Worm (Caenorhabditis elegans): ENCODE data around the gene H03G16.5.

Gene H03G16.5

DNA sequence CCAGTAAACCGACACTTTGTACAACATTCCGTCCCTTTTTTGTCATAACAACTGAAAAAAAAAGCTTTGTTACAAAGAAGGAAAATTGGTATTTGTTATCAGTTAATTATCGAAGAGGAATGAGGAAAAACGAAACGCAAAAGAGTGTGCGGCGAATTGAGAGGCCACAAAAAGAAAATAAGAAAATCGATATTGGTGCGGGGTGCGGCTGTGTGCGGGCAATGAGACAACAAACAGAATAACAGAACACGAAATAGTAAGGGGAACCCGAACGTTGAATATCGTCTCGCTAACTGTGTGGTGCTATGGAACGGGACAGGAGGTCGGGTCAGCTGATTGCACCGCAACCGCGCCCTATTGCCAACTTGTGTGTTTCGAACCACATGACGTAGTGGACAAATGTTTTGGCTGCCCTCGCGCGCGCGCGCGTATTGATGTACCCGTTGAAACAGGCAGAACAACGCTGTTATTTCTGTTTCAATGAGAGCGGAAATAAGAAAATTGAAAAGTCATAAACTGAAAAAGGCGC is 16.0 kb downstream of the H03G16.5 start, which contains the start of gene C18B12.4:
C18B12.4 (minus strand) TSS at position 51 of the 529 bp plus-strand sequence.
- TF ChIP-seq unc-55 (GFP tag; optimal IDR thresholded peaks at IDR 0.05), result peak; percentile 80
- peak; percentile 68 for TF ChIP-seq tbx-2 (tag; optimal IDR thresholded peaks at IDR 0.05)
- TF ChIP-seq ceh-22 (tag; optimal IDR thresholded peaks at IDR 0.05), result no peak
- no peak for TF ChIP-seq Y22D7AL.16 (tag; optimal IDR thresholded peaks at IDR 0.05)
- TF ChIP-seq ceh-14 (tag; optimal IDR thresholded peaks at IDR 0.05), result peak; percentile 33
- TF ChIP-seq ceh-30 (tag; optimal IDR thresholded peaks at IDR 0.05), result peak; percentile 61
- TF ChIP-seq ceh-34 (tag; optimal IDR thresholded peaks at IDR 0.05), result peak; percentile 78
- no peak for TF ChIP-seq nhr-232 (tag; optimal IDR thresholded peaks at IDR 0.05)
- TF ChIP-seq elt-2 (tag; optimal IDR thresholded peaks at IDR 0.05), result peak; percentile 30
- TF ChIP-seq pax-1 (tag; optimal IDR thresholded peaks at IDR 0.05), result no peak
- TF ChIP-seq eyg-1 (tag; optimal IDR thresholded peaks at IDR 0.05), result peak; percentile 19
- TF ChIP-seq rnt-1 (tag; optimal IDR thresholded peaks at IDR 0.05), result peak; percentile 79
- TF ChIP-seq ceh-48 (tag; optimal IDR thresholded peaks at IDR 0.05), result peak; percentile 50
- TF ChIP-seq hlh-6 (tag; optimal IDR thresholded peaks at IDR 0.05), result no peak
- TF ChIP-seq sox-2 (GFP tag; IDR thresholded peaks at IDR 0.05), result peak; percentile 6; the same call in 1 of the 2 replicates
- TF ChIP-seq nfya-1 (tag; optimal IDR thresholded peaks at IDR 0.05), result peak; percentile 72
- peak; percentile 88 for TF ChIP-seq sdc-2 (tag; optimal IDR thresholded peaks at IDR 0.05)
- TF ChIP-seq F13H6.1 (tag; optimal IDR thresholded peaks at IDR 0.05), result peak; percentile 30
- no peak for TF ChIP-seq gmeb-2 (tag; optimal IDR thresholded peaks at IDR 0.05)
- no peak for TF ChIP-seq C38D4.7 (GFP tag; optimal IDR thresholded peaks at IDR 0.05)
- TF ChIP-seq ceh-18 (tag; optimal IDR thresholded peaks at IDR 0.05), result peak; percentile 83
- TF ChIP-seq lin-11 (tag; optimal IDR thresholded peaks at IDR 0.05), result no peak
- peak; percentile 36 for TF ChIP-seq ets-4 (tag; optimal IDR thresholded peaks at IDR 0.05)
- peak; percentile 8 for TF ChIP-seq lim-6 (tag; optimal IDR thresholded peaks at IDR 0.05)
- peak; percentile 9 for TF ChIP-seq ztf-16 (tag; optimal IDR thresholded peaks at IDR 0.05)
- peak; percentile 65 for TF ChIP-seq ceh-2 (tag; optimal IDR thresholded peaks at IDR 0.05)
- peak; percentile 99 for TF ChIP-seq hlh-30 (tag; optimal IDR thresholded peaks at IDR 0.05; ENCODE audit: insufficient read depth)
- peak; percentile 6 for TF ChIP-seq C08G9.2 (tag; optimal IDR thresholded peaks at IDR 0.05)
- peak; percentile 3 for TF ChIP-seq ceh-19 (GFP tag; optimal IDR thresholded peaks at IDR 0.05)
- TF ChIP-seq pros-1 (tag; optimal IDR thresholded peaks at IDR 0.05), result peak; percentile 71
- TF ChIP-seq ref-2 (tag; optimal IDR thresholded peaks at IDR 0.05), result peak; percentile 76
- TF ChIP-seq ceh-45 (GFP tag; IDR thresholded peaks at IDR 0.05), result no peak
- TF ChIP-seq ceh-31 (tag; optimal IDR thresholded peaks at IDR 0.05), result peak; percentile 84
- peak; percentile 57 for TF ChIP-seq pat-9 (tag; optimal IDR thresholded peaks at IDR 0.05)
- TF ChIP-seq hlh-8 (tag; optimal IDR thresholded peaks at IDR 0.05), result peak; percentile 49
- TF ChIP-seq fkh-6 (tag; optimal IDR thresholded peaks at IDR 0.05), result no peak
- peak; percentile 3 for TF ChIP-seq dve-1 (tag; optimal IDR thresholded peaks at IDR 0.05)

DNA sequence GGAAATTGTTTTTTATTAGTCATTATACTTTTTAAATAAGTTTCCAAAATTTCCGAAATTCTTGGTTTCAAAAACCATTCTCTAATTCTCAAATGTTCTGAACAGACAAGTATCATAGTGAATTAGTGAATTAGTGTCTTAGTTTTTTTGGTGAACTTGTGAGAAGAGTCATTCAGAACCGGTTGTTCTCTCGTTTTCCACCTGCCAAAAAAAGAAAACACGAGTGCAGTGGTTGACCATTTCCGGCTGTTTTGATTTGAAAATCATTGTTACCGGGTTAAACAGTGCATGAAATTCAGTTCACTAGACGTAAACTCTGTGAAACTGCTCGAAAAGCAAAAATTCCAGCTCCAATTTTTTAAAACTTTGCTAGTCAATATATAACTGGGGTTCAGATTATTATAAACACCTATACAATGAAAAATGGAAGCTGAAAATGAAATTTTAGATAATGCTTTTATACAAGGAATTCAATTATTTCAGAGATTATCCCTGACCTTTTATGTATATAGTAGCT is 16.9 kb downstream of the H03G16.5 start:
- TF ChIP-seq pag-3 (tag; optimal IDR thresholded peaks at IDR 0.05; ENCODE audit: borderline replicate concordance) (no peak), elt-2 (tag; optimal IDR thresholded peaks at IDR 0.05) (no peak), unc-3 (GFP tag; conservative IDR thresholded peaks at IDR 0.05) (no peak), unc-3 (tag; optimal IDR thresholded peaks at IDR 0.05) (no peak), ttx-3 (tag; optimal IDR thresholded peaks at IDR 0.05) (no peak), fax-1 (tag; optimal IDR thresholded peaks at IDR 0.05) (no peak)

Data from whole organism, late embryonic.